Worm (Caenorhabditis elegans): ENCODE measurements around the gene ced-11.

- TF ChIP-seq dao-5 (tag; optimal IDR thresholded peaks at IDR 0.05) (no peak), him-1 (tag; optimal IDR thresholded peaks at IDR 0.05) (no peak)
Measured at ce11 chrIII:9152950-9153349, 33.6 kb downstream of the ced-11 start.

Measured in whole organism, L4/young adult.